Fruit fly (Drosophila melanogaster) whole organism, prepupa: ENCODE results near the gene CG11760.

Experiments
- CG10669 ChIP-seq: fragments of 200-800 bp; sonication (Bioruptor generic); optimal IDR thresholded peaks from 3 replicates; lab custom pipeline; 2018; ENCODE audit warnings: missing biosample characterization, mild to moderate bottlenecking, missing genetic modification characterization, moderate library complexity
- CG11294 ChIP-seq: fragments of 200-800 bp; sonication (Bioruptor generic); IDR thresholded peaks from 2 replicates; pipeline ENCODE4 v1.3.6; 2022; ENCODE audit warnings: missing biosample characterization, missing genetic modification characterization
- CG11762 ChIP-seq: fragments of 200-800 bp; sonication (Bioruptor generic); optimal IDR thresholded peaks from 3 replicates; lab custom pipeline; 2016; ENCODE audit warnings: missing biosample characterization, missing genetic modification characterization; ENCODE audit not compliant: insufficient read depth
- CG11902 ChIP-seq: fragments of 200-800 bp; sonication (Bioruptor generic); optimal IDR thresholded peaks from 3 replicates; lab custom pipeline; 2016; ENCODE audit warnings: missing biosample characterization, missing genetic modification characterization
- CG15336 ChIP-seq: fragments of 200-800 bp; sonication (Bioruptor generic); IDR thresholded peaks from 2 replicates; pipeline ENCODE4 v1.3.6; 2022; ENCODE audit warnings: missing biosample characterization, missing genetic modification characterization
- CG1621 ChIP-seq: fragments of 200-800 bp; sonication (Bioruptor generic); optimal IDR thresholded peaks from 3 replicates; lab custom pipeline; 2018; ENCODE audit warnings: missing biosample characterization, mild to moderate bottlenecking, missing genetic modification characterization
- CG16779 ChIP-seq: fragments of 200-800 bp; sonication (Bioruptor generic); optimal IDR thresholded peaks from 3 replicates; lab custom pipeline; 2017; ENCODE audit warnings: missing biosample characterization, mild to moderate bottlenecking, missing genetic modification characterization
- CG3032 ChIP-seq: fragments of 200-800 bp; optimal IDR thresholded peaks from 2 replicates; lab custom pipeline; 2019; ENCODE audit warnings: missing biosample characterization, mild to moderate bottlenecking, missing genetic modification characterization, moderate library complexity
- CG32006 ChIP-seq: fragments of 200-800 bp; sonication (Bioruptor generic); optimal IDR thresholded peaks from 3 replicates; lab custom pipeline; 2017; ENCODE audit warnings: missing biosample characterization, mild to moderate bottlenecking, missing genetic modification characterization
- CG34406 ChIP-seq: fragments of 200-800 bp; sonication (Bioruptor generic); optimal IDR thresholded peaks from 3 replicates; lab custom pipeline; 2016; ENCODE audit warnings: missing biosample characterization, missing genetic modification characterization
- CG3919 ChIP-seq: fragments of 200-800 bp; sonication (Bioruptor generic); optimal IDR thresholded peaks from 3 replicates; lab custom pipeline; 2016; ENCODE audit warnings: missing biosample characterization, missing genetic modification characterization
- CG6163 ChIP-seq: fragments of 200-800 bp; sonication (Bioruptor generic); IDR thresholded peaks from 3 replicates; pipeline ENCODE4 v1.3.6; 2022; ENCODE audit warnings: missing biosample characterization, missing genetic modification characterization
- CG6276 ChIP-seq: fragments of 200-800 bp; sonication (Bioruptor generic); optimal IDR thresholded peaks from 2 replicates; lab custom pipeline; 2017; ENCODE audit warnings: missing biosample characterization, mild to moderate bottlenecking, missing genetic modification characterization
- CG6808 ChIP-seq: fragments of 200-800 bp; sonication (Bioruptor generic); optimal IDR thresholded peaks from 3 replicates; lab custom pipeline; 2017; ENCODE audit warnings: missing biosample characterization, missing genetic modification characterization, mild to moderate bottlenecking, moderate library complexity, missing genetic modification reagents
- CG6854 ChIP-seq: fragments of 200-800 bp; sonication (Bioruptor generic); optimal IDR thresholded peaks from 2 replicates; lab custom pipeline; 2017; ENCODE audit warnings: missing biosample characterization, mild to moderate bottlenecking, missing genetic modification characterization
- CG7368 ChIP-seq: fragments of 200-800 bp; sonication (Bioruptor generic); optimal IDR thresholded peaks from 3 replicates; lab custom pipeline; 2016; ENCODE audit warnings: missing biosample characterization, missing genetic modification characterization
- CG8119 ChIP-seq: fragments of 200-800 bp; sonication (Bioruptor generic); IDR thresholded peaks from 3 replicates; pipeline ENCODE4 v1.3.6; 2022; ENCODE audit warnings: missing biosample characterization, missing genetic modification characterization
- CG8319 ChIP-seq: fragments of 200-800 bp; sonication (Bioruptor generic); optimal IDR thresholded peaks from 3 replicates; lab custom pipeline; 2016; ENCODE audit warnings: missing biosample characterization, missing genetic modification characterization
- Eip75B ChIP-seq: fragments of 200-800 bp; sonication (Bioruptor generic); optimal IDR thresholded peaks from 3 replicates; lab custom pipeline; 2016; ENCODE audit warnings: missing biosample characterization, missing genetic modification characterization
- Eip93F ChIP-seq: fragments of 200-800 bp; sonication (Bioruptor generic); optimal IDR thresholded peaks from 2 replicates; lab custom pipeline; 2016; ENCODE audit warnings: missing biosample characterization, mild to moderate bottlenecking, missing genetic modification characterization
- Ets21C ChIP-seq: fragments of 200-800 bp; sonication (Bioruptor generic); optimal IDR thresholded peaks from 3 replicates; lab custom pipeline; 2016; ENCODE audit warnings: missing biosample characterization, missing genetic modification characterization
- Ets96B ChIP-seq: fragments of 200-800 bp; optimal IDR thresholded peaks from 2 replicates; lab custom pipeline; 2019; ENCODE audit warnings: missing biosample characterization, mild to moderate bottlenecking, missing genetic modification characterization, moderate library complexity
- Gug ChIP-seq: fragments of 200-800 bp; sonication (Bioruptor generic); IDR thresholded peaks from 2 replicates; pipeline ENCODE4 v1.3.6; 2022; ENCODE audit warnings: missing biosample characterization, missing genetic modification characterization
- Hr38 ChIP-seq: sonication (Bioruptor generic); optimal IDR thresholded peaks from 2 replicates; lab custom pipeline; 2016; ENCODE audit warnings: missing biosample characterization, missing genetic modification characterization
- Hr39 ChIP-seq: fragments of 200-800 bp; sonication (Bioruptor generic); optimal IDR thresholded peaks from 2 replicates; lab custom pipeline; 2016; ENCODE audit warnings: missing biosample characterization, missing genetic modification characterization
- Hr4 ChIP-seq: fragments of 200-800 bp; sonication (Bioruptor generic); optimal IDR thresholded peaks from 3 replicates; lab custom pipeline; 2016; ENCODE audit warnings: missing biosample characterization, missing genetic modification characterization
- Lpt ChIP-seq: fragments of 200-800 bp; sonication (Bioruptor generic); optimal IDR thresholded peaks from 3 replicates; lab custom pipeline; 2016; ENCODE audit warnings: missing biosample characterization, missing genetic modification characterization
- Met ChIP-seq: fragments of 200-800 bp; sonication (Bioruptor generic); optimal IDR thresholded peaks from 3 replicates; lab custom pipeline; 2016; ENCODE audit warnings: missing biosample characterization, missing genetic modification characterization
- OdsH ChIP-seq: fragments of 200-800 bp; sonication (Bioruptor generic); optimal IDR thresholded peaks from 3 replicates; lab custom pipeline; 2016; ENCODE audit warnings: missing biosample characterization, missing genetic modification characterization
- Sox102F ChIP-seq: fragments of 200-800 bp; sonication (Bioruptor generic); optimal IDR thresholded peaks from 2 replicates; lab custom pipeline; 2016; ENCODE audit warnings: missing biosample characterization, mild to moderate bottlenecking, missing genetic modification characterization
- Sox15 ChIP-seq: fragments of 200-800 bp; sonication (Bioruptor generic); optimal IDR thresholded peaks from 3 replicates; lab custom pipeline; 2016; ENCODE audit warnings: missing biosample characterization, missing genetic modification characterization
- acj6 ChIP-seq: fragments of 200-800 bp; sonication (Bioruptor generic); optimal IDR thresholded peaks from 3 replicates; lab custom pipeline; 2016; ENCODE audit warnings: missing biosample characterization, missing genetic modification characterization
- cyc ChIP-seq: fragments of 200-800 bp; sonication (Bioruptor generic); optimal IDR thresholded peaks from 3 replicates; lab custom pipeline; 2016; ENCODE audit warnings: missing biosample characterization, missing genetic modification characterization
- dac ChIP-seq: fragments of 200-800 bp; sonication (Bioruptor generic); optimal IDR thresholded peaks from 2 replicates; lab custom pipeline; 2017; ENCODE audit warnings: missing biosample characterization, mild to moderate bottlenecking, missing genetic modification characterization
- dsx ChIP-seq: fragments of 200-800 bp; optimal IDR thresholded peaks from 3 replicates; lab custom pipeline; 2019; ENCODE audit warnings: missing biosample characterization, mild to moderate bottlenecking, missing genetic modification characterization, moderate library complexity; ENCODE audit not compliant: poor library complexity, severe bottlenecking
- eg ChIP-seq: fragments of 200-800 bp; sonication (Bioruptor generic); IDR thresholded peaks from 3 replicates; pipeline ENCODE4 v1.3.6; 2022; ENCODE audit warnings: missing biosample characterization, missing genetic modification characterization
- esn ChIP-seq: fragments of 200-800 bp; sonication (Bioruptor generic); optimal IDR thresholded peaks from 2 replicates; lab custom pipeline; 2016; ENCODE audit warnings: missing biosample characterization, mild to moderate bottlenecking, missing genetic modification characterization, moderate library complexity
- fd59A ChIP-seq: fragments of 200-800 bp; sonication (Bioruptor generic); optimal IDR thresholded peaks from 2 replicates; lab custom pipeline; 2017; ENCODE audit warnings: missing biosample characterization, mild to moderate bottlenecking, missing genetic modification characterization, missing genetic modification reagents
- fd85E ChIP-seq: fragments of 200-800 bp; sonication (Bioruptor generic); optimal IDR thresholded peaks from 3 replicates; lab custom pipeline; 2016; ENCODE audit warnings: missing biosample characterization, missing genetic modification characterization
- fkh ChIP-seq: fragments of 200-800 bp; sonication (Bioruptor generic); optimal IDR thresholded peaks from 3 replicates; lab custom pipeline; 2017; ENCODE audit warnings: missing biosample characterization, mild to moderate bottlenecking, missing genetic modification characterization, moderate library complexity
- lz ChIP-seq: fragments of 200-800 bp; sonication (Bioruptor generic); optimal IDR thresholded peaks from 3 replicates; lab custom pipeline; 2016; ENCODE audit warnings: missing biosample characterization, missing genetic modification characterization
- net ChIP-seq: fragments of 200-800 bp; sonication (Bioruptor generic); optimal IDR thresholded peaks from 3 replicates; lab custom pipeline; 2016; ENCODE audit warnings: missing biosample characterization, missing genetic modification characterization
- pdm3 ChIP-seq: fragments of 200-800 bp; sonication (Bioruptor generic); optimal IDR thresholded peaks from 3 replicates; lab custom pipeline; 2016; ENCODE audit warnings: missing biosample characterization, missing genetic modification characterization
- salr ChIP-seq, 2 experiments: fragments of 200-800 bp; sonication (Bioruptor generic); optimal IDR thresholded peaks; 3 replicates each; lab custom pipeline; 2016 to 2018; ENCODE audit warnings: missing biosample characterization in 2 of 2, missing genetic modification characterization in 2 of 2, mild to moderate bottlenecking in 1 of 2
- spab ChIP-seq: fragments of 200-800 bp; sonication (Bioruptor generic); optimal IDR thresholded peaks from 2 replicates; lab custom pipeline; 2017; ENCODE audit warnings: missing biosample characterization, mild to moderate bottlenecking, missing genetic modification characterization, missing genetic modification reagents
- ss ChIP-seq, 2 experiments: fragments of 200-800 bp; sonication (Bioruptor generic); optimal IDR thresholded peaks; 2 replicates in 1 of 2; 3 replicates in 1 of 2; lab custom pipeline; 2017 to 2018; ENCODE audit warnings: mild to moderate bottlenecking in 2 of 2, missing biosample characterization in 2 of 2, missing genetic modification characterization in 2 of 2, moderate library complexity in 1 of 2
- svp ChIP-seq: fragments of 200-800 bp; sonication (Bioruptor generic); peaks from one replicate; lab custom pipeline; 2016; ENCODE audit warnings: missing biosample characterization, missing genetic modification characterization
- topi ChIP-seq: fragments of 200-800 bp; sonication (Bioruptor generic); optimal IDR thresholded peaks from 3 replicates; lab custom pipeline; 2016; ENCODE audit warnings: missing biosample characterization, missing genetic modification characterization
- vri ChIP-seq: fragments of 200-800 bp; sonication (Bioruptor generic); optimal IDR thresholded peaks from 3 replicates; lab custom pipeline; 2016; ENCODE audit warnings: missing biosample characterization, mild to moderate bottlenecking, missing genetic modification characterization

The CG11760 gene

dm6 chr3R:8747871-8748775 lies 29.1 kb downstream of the CG11760 start:
- peak; percentile 71 for TF ChIP-seq Sox15
- peak; percentile 63 for TF ChIP-seq fd59A
- TF ChIP-seq CG8319 (GFP tag; lab: Kevin White, UChicago), result peak; percentile 71
- peak; percentile 76 for TF ChIP-seq CG6163 (GFP tag; lab: Robert Waterston, UW)
- TF ChIP-seq dac, result peak; percentile 73
- TF ChIP-seq Eip93F, result peak; percentile 59
- TF ChIP-seq CG11762 (GFP tag; lab: Kevin White, UChicago), result peak; percentile 68
- TF ChIP-seq CG7368 (GFP tag; lab: Kevin White, UChicago), result peak; percentile 69
- TF ChIP-seq CG34406 (GFP tag; lab: Kevin White, UChicago), result peak; percentile 88
- TF ChIP-seq OdsH (GFP tag; lab: Kevin White, UChicago), result peak; percentile 86
- peak; percentile 60 for TF ChIP-seq Ets21C (GFP tag; lab: Kevin White, UChicago)
- peak; percentile 64 for TF ChIP-seq Ets96B (tag; lab: Kevin White, UChicago)
- peak; percentile 85 for TF ChIP-seq CG6276
- peak; percentile 75 for TF ChIP-seq CG6808 (GFP tag; lab: Kevin White, UChicago)
- no peak for TF ChIP-seq fd85E (GFP tag; lab: Kevin White, UChicago)
- TF ChIP-seq esn (GFP tag; lab: Kevin White, UChicago), result peak; percentile 90
- TF ChIP-seq Gug, result peak; percentile 50
- TF ChIP-seq vri, result peak; percentile 70
- peak; percentile 87 for TF ChIP-seq Met
- TF ChIP-seq svp (GFP tag; lab: Kevin White, UChicago), result peak; percentile 89
- no peak for TF ChIP-seq fkh (GFP tag; lab: Kevin White, UChicago)
- TF ChIP-seq CG15336 (GFP tag; lab: Robert Waterston, UW), result peak; percentile 88
- TF ChIP-seq ss (GFP tag; optimal IDR thresholded peaks at IDR 0.05; lab: Kevin White, UChicago), result peak; percentile 49 to 76
- peak; percentile 52 for TF ChIP-seq CG11902 (GFP tag; lab: Kevin White, UChicago)
- peak; percentile 87 for TF ChIP-seq topi (GFP tag; lab: Kevin White, UChicago)
- TF ChIP-seq Sox102F (GFP tag; lab: Kevin White, UChicago), result peak; percentile 86
- TF ChIP-seq pdm3 (GFP tag; lab: Kevin White, UChicago), result peak; percentile 85
- peak; percentile 89 for TF ChIP-seq net (GFP tag; lab: Kevin White, UChicago)
- TF ChIP-seq Hr4 (GFP tag; lab: Kevin White, UChicago), result peak; percentile 80
- TF ChIP-seq Hr39 (GFP tag; lab: Kevin White, UChicago), result peak; percentile 74
- TF ChIP-seq lz, result peak; percentile 84
- peak; percentile 77 for TF ChIP-seq cyc (GFP tag; lab: Kevin White, UChicago)
- TF ChIP-seq CG10669 (GFP tag; lab: Kevin White, UChicago), result peak; percentile 57
- no peak for TF ChIP-seq CG1621 (tag; lab: Kevin White, UChicago)
- TF ChIP-seq eg (GFP tag; lab: Robert Waterston, UW), result peak; percentile 86
- TF ChIP-seq CG11294 (GFP tag; lab: Robert Waterston, UW), result peak; percentile 57; the same call in 1 of the 2 replicates
- no peak for TF ChIP-seq Hr38 (GFP tag; lab: Kevin White, UChicago)
- TF ChIP-seq Lpt (GFP tag; lab: Kevin White, UChicago), result peak; percentile 69
- peak; percentile 81 for TF ChIP-seq CG8119
- peak; percentile 72 for TF ChIP-seq CG16779 (tag; lab: Kevin White, UChicago)
- TF ChIP-seq Eip75B, result peak; percentile 77
- TF ChIP-seq CG3919 (GFP tag; lab: Kevin White, UChicago), result peak; percentile 75
- TF ChIP-seq CG6854 (GFP tag; lab: Kevin White, UChicago), result peak; percentile 33
- TF ChIP-seq acj6, result peak; percentile 85
- peak; percentile 72 for TF ChIP-seq dsx (GFP tag; lab: Kevin White, UChicago)
- TF ChIP-seq spab (GFP tag; lab: Kevin White, UChicago), result peak; percentile 17
- TF ChIP-seq salr (GFP tag; optimal IDR thresholded peaks at IDR 0.05; lab: Kevin White, UChicago), result peak; percentile 1 to 80
- TF ChIP-seq CG32006 (GFP tag; lab: Kevin White, UChicago), result peak; percentile 89
- TF ChIP-seq CG3032 (tag; lab: Kevin White, UChicago), result peak; percentile 77
